Fruit fly (Drosophila melanogaster) whole organism: ENCODE results near the gene Pburs.

Experiments used
- CG8478 ChIP-seq: fragments of >200 bp; optimal IDR thresholded peaks from 2 replicates; lab custom pipeline; 2018; ENCODE audit warnings: inconsistent platforms
- Dll ChIP-seq: fragments of >200 bp; optimal IDR thresholded peaks from 2 replicates; lab custom pipeline; 2017
- EcR ChIP-seq, 2 experiments: fragments of >200 bp; optimal IDR thresholded peaks; 2 replicates each; lab custom pipeline; 2017; ENCODE audit warnings: missing biosample characterization in 2 of 2, missing genetic modification characterization in 2 of 2, missing genetic modification reagents in 2 of 2
- pan ChIP-seq: fragments of >200 bp; optimal IDR thresholded peaks from 2 replicates; lab custom pipeline; 2017
- psq ChIP-seq: fragments of >200 bp; optimal IDR thresholded peaks from 2 replicates; lab custom pipeline; 2017
- usp ChIP-seq: fragments of >200 bp; optimal IDR thresholded peaks from 2 replicates; lab custom pipeline; 2017; ENCODE audit warnings: missing biosample characterization, missing genetic modification characterization, mixed read lengths

Pburs gene

DNA sequence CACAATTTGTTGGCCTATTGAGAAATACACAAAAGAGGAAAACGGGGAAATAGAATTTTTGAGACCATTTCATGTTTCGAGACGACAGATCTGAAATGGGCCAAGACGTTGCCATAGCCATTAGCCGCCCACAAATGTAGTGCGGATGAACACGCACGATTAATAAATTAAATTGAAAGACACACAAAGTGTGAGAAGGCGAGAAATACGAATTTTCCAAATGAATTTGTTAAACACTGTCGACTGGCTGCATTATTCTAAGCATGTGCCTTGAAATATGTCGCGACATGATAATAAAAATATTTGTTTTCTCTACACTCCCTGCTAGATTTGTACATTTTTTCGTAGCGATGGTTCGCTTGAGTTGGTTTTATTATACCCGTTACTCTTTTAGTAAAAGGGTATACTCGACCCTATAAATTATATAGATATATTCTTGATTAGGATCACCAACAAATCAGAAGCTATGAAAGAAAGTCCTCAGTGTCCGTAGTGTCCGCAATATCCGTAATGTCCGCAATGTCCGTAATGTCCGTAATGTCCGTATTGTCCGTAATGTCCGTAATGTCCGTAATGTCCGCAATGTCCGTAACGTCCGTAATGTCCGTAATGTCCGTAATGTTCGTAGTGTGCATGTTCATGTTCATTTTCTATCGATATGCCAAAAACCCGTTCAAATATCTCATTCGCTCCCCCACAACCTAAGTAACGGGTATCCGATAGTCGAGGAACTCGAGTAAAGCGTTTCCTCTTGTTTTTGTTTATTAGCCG, 40.5 kb downstream of the Pburs start:
- no peak for TF ChIP-seq CG8478
- TF ChIP-seq pan = no peak
- TF ChIP-seq usp (GFP tag; lab: Kevin White, UChicago) = no peak
- no peak for TF ChIP-seq psq (lab: Kevin White, UChicago)
- TF ChIP-seq EcR (GFP tag; optimal IDR thresholded peaks at IDR 0.05; lab: Kevin White, UChicago) = no peak
- TF ChIP-seq Dll (lab: Kevin White, UChicago) = no peak

- no peak for TF ChIP-seq usp (GFP tag; lab: Kevin White, UChicago)
- no peak for TF ChIP-seq EcR (GFP tag; optimal IDR thresholded peaks at IDR 0.05; lab: Kevin White, UChicago)
- TF ChIP-seq CG8478 = no peak
- TF ChIP-seq psq (lab: Kevin White, UChicago) = no peak
- TF ChIP-seq pan = no peak
- TF ChIP-seq Dll (lab: Kevin White, UChicago) = no peak
Observed at dm6 chr2L:14374024-14374423, 43.1 kb downstream of the Pburs start.

DNA sequence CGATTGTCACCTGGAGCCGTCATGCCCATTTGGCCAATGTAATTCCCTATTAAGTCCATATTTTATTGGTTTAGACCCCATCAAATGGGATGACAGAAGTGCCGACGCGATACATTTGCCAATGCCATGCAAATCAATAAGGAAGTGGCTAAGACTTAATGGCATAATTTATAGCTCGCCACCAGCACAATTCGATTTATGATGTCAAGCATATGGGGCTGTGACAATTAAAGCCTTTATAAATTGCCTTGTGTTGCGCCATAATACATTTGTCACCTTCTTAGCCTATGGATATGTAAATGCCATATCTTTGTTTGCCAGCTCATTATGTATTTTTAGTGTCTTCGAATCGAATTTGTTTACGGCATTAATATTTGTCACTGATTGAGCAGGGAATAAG, 43.9 kb downstream of the Pburs start:
- TF ChIP-seq CG8478 = no peak

DNA sequence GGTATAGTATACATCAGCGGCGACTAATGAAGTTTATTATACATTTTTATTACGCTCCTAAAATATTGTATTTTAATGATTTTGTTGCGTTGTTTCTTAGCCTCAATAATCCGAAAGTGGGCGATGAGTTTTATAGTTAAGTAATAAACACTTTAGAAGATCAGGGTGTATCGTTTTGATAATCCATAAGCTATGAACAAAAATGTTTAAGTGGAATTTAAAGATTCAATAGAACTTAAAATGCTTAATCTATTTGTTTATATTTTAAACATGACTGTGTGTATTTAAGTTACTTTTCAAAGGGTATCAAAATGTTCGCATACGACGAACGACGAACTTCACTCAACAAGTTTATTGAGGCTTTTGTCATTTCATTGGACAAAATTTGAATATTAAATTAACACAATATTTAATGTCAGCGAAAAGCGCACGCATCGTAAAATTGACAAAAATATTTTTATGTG, 44.8 kb downstream of the Pburs start:
- TF ChIP-seq Dll (lab: Kevin White, UChicago) = no peak
- TF ChIP-seq EcR (GFP tag; optimal IDR thresholded peaks at IDR 0.05; lab: Kevin White, UChicago) = no peak
- TF ChIP-seq CG8478 = no peak
- no peak for TF ChIP-seq pan
- TF ChIP-seq psq (lab: Kevin White, UChicago) = no peak
- no peak for TF ChIP-seq usp (GFP tag; lab: Kevin White, UChicago)

DNA sequence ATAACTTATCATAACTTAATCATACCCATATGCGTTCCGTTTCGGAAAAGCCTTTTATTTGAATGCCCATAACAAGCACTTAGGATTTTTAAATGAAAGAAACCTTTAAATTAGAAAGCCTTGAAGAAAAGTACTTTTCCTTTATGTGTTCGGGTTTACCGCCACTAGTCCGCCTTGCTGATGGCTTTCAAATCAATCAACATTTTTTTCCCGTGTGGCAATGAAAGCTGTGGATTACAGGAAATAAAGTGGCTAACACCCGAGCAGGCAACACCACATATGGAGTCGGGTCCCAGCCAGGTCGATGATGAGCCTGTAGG, 46.4 kb downstream of the Pburs start:
- TF ChIP-seq CG8478 (no peak), usp (GFP tag; lab: Kevin White, UChicago) (no peak), psq (lab: Kevin White, UChicago) (no peak), pan (no peak), Dll (lab: Kevin White, UChicago) (no peak), EcR (GFP tag; optimal IDR thresholded peaks at IDR 0.05; lab: Kevin White, UChicago) (no peak)

dm6 chr2L:14369933-14370776, 47.0 kb downstream of the Pburs start:
- TF ChIP-seq CG8478 (no peak), pan (peak; percentile 53)

DNA sequence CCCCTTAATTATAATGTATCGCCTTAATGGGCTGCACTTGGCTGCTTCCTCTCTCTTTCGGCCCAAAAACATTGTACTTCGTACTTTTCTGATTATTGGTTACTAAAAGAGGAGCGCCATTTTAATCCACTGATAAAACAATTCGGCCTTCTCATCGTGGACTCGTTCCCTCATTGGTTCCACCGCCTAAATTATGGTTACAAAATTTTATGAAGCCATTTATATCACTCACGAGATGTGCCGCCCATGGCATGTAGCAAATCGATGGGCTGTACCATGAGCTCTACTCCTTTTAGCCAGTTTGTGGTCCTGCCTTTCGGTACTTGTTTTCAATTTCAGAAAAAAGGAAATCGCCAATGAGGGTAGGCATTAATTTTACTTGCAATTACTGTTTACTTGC, 48.3 kb downstream of the Pburs start:
- TF ChIP-seq CG8478 (no peak), Dll (lab: Kevin White, UChicago) (no peak), usp (GFP tag; lab: Kevin White, UChicago) (no peak), psq (lab: Kevin White, UChicago) (no peak), EcR (GFP tag; optimal IDR thresholded peaks at IDR 0.05; lab: Kevin White, UChicago) (no peak), pan (no peak)

DNA sequence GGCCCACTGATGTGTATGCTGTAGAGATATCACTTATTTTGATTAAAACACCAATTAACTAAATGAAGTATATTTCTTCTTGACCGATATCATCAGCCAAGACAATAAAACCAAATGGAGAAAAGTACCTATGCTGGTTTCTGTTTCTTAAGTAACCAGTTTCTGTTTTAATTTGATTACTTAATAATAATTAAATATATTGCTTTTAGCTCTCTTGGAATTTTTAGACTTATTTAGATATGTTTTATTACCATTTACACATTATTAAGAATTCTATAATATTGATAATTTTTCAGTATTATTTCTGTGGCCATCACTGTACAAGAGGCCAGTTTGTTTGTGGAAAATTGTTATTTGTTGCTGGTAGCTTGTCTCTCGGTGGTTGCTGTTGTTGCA, 49.9 kb downstream of the Pburs start:
- TF ChIP-seq psq (lab: Kevin White, UChicago) = no peak
- TF ChIP-seq Dll (lab: Kevin White, UChicago) = no peak
- TF ChIP-seq EcR (GFP tag; optimal IDR thresholded peaks at IDR 0.05; lab: Kevin White, UChicago) = no peak
- no peak for TF ChIP-seq CG8478
- no peak for TF ChIP-seq usp (GFP tag; lab: Kevin White, UChicago)
- TF ChIP-seq pan = no peak
